Fruit fly (Drosophila melanogaster): ENCODE results near the gene CG6126.

- TF ChIP-seq EcR (GFP tag; optimal IDR thresholded peaks at IDR 0.05) (no peak), CG8478 (optimal IDR thresholded peaks at IDR 0.05) (no peak)
These were observed 12.1 kb downstream of the CG6126 start for dm6 chr3R:16190782-16191181.

Measured in whole organism.